Worm (Caenorhabditis elegans): ENCODE data around the gene cutl-22.

DNA sequence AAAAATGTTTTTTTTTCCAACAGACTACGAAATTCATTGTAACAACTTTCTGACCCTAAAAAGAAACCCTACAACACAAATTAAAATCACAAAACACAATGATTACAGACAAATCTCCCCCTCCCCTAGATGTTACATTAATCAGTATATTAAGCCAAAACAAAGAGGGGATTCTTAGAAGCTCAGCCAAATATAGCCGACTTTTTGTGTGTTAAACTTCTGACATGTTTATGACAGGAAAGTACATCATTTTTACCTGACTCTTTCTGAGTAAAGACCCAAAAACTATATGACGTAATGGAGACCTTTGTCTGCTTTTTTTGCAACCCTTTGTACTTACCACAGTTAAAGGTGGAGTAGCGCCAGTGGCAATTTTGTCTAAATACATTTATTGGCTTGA is 21.4 kb upstream of the cutl-22 start:
- TF ChIP-seq him-1 (tag; optimal IDR thresholded peaks at IDR 0.05) (no peak), dao-5 (tag; optimal IDR thresholded peaks at IDR 0.05) (no peak)

Measured in whole organism, L4/young adult.